Worm (Caenorhabditis elegans) whole organism, L4 larva: ENCODE data around the gene srh-140.

Experiments
- Y105C5A.15 ChIP-seq: fragments of 200-800 bp; sonication (Bioruptor generic); IDR thresholded peaks from 2 replicates; pipeline ENCODE4 v1.3.6; 2022; ENCODE audit warnings: missing genetic modification characterization, missing compliant biosample characterization
- aha-1 ChIP-seq: fragments of 150-350 bp; peaks from one replicate; lab custom pipeline; 2014; ENCODE audit warnings: missing biosample characterization, missing genetic modification characterization
- aly-2 ChIP-seq: sonication (generic microtip); optimal IDR thresholded peaks from 2 replicates; lab custom pipeline; 2018; ENCODE audit warnings: missing biosample characterization, missing genetic modification characterization
- dpl-1 ChIP-seq: fragments of 150-350 bp; optimal IDR thresholded peaks from 2 replicates; lab custom pipeline; 2014; ENCODE audit warnings: missing biosample characterization, missing genetic modification reagents, missing genetic modification characterization
- duxl-1 ChIP-seq: sonication (generic microtip); optimal IDR thresholded peaks from 2 replicates; lab custom pipeline; 2016; ENCODE audit warnings: mild to moderate bottlenecking, missing genetic modification characterization, moderate library complexity, missing compliant biosample characterization; ENCODE audit not compliant: poor library complexity
- egl-43 ChIP-seq: fragments of 200-800 bp; sonication (Bioruptor generic); IDR thresholded peaks from 2 replicates; pipeline ENCODE4 v1.3.6; 2022; ENCODE audit warnings: missing genetic modification reagents, missing genetic modification characterization, missing compliant biosample characterization
- lin-13 ChIP-seq: fragments of 150-350 bp; optimal IDR thresholded peaks from 2 replicates; lab custom pipeline; 2014; ENCODE audit warnings: missing biosample characterization, missing genetic modification reagents, missing genetic modification characterization
- lsy-2 ChIP-seq, 2 experiments: fragments of 150-350 bp in 1 of 2; sonication (generic microtip) in 1 of 2; optimal IDR thresholded peaks; 2 replicates each; lab custom pipeline; 2014 to 2017; ENCODE audit warnings: missing biosample characterization in 2 of 2, missing genetic modification characterization in 2 of 2
- nhr-237 ChIP-seq: sonication (generic microtip); optimal IDR thresholded peaks from 2 replicates; lab custom pipeline; 2017; ENCODE audit warnings: missing biosample characterization, missing genetic modification characterization
- nhr-6 ChIP-seq: fragments of 150-350 bp; optimal IDR thresholded peaks from 2 replicates; lab custom pipeline; 2014; ENCODE audit warnings: missing biosample characterization, missing genetic modification characterization
- pha-4 ChIP-seq, 2 experiments: fragments of 150-350 bp in 1 of 2; fragments of 200-800 bp in 1 of 2; sonication (Bioruptor generic) in 1 of 2; IDR thresholded peaks in 1 of 2; optimal IDR thresholded peaks in 1 of 2; 2 replicates each; pipeline versions ENCODE4 v1.3.6 to Lab custom; 2014 to 2022; ENCODE audit warnings: missing genetic modification characterization in 2 of 2, missing genetic modification reagents in 2 of 2, missing biosample characterization in 1 of 2, missing compliant biosample characterization in 1 of 2
- tra-1 ChIP-seq: fragments of 200-800 bp; sonication (Bioruptor generic); IDR thresholded peaks from 2 replicates; pipeline ENCODE4 v1.3.6; 2022; ENCODE audit warnings: missing genetic modification reagents, missing genetic modification characterization, missing compliant biosample characterization
- zag-1 ChIP-seq: fragments of 150-350 bp; optimal IDR thresholded peaks from 2 replicates; lab custom pipeline; 2014; ENCODE audit warnings: missing biosample characterization, missing genetic modification characterization

ce11 chrV:15704745-15705144, 17.2 kb upstream of the srh-140 start, which contains the start of gene twk-34:
- TF ChIP-seq Y105C5A.15 (no peak), tra-1 (no peak), aly-2 (tag; lab: Kevin White, UChicago) (no peak), lsy-2 (tag; optimal IDR thresholded peaks at IDR 0.05; lab: Kevin White, UChicago) (no peak), dpl-1 (GFP tag; lab: Kevin White, UChicago) (no peak), zag-1 (no peak), nhr-237 (tag; lab: Kevin White, UChicago) (no peak), duxl-1 (tag; lab: Kevin White, UChicago) (no peak), nhr-6 (no peak), pha-4 (GFP tag; IDR thresholded peaks at IDR 0.05; lab: Robert Waterston, UW) (no peak), pha-4 (tag; optimal IDR thresholded peaks at IDR 0.05; lab: Kevin White, UChicago) (no peak), aha-1 (tag; lab: Kevin White, UChicago) (no peak), egl-43 (GFP tag; lab: Robert Waterston, UW) (no peak), lin-13 (GFP tag; lab: Kevin White, UChicago) (no peak)
